Worm (Caenorhabditis elegans) whole organism, L4 larva: ENCODE measurements around the gene hlh-12.
"Not testable (repeated sequence)": the region's sequence is repeated elsewhere in the genome, so short reads cannot be mapped to it uniquely, and the experiment has no call there.

Source experiments
- F10B5.3 ChIP-seq: sonication (generic microtip); optimal IDR thresholded peaks from 2 replicates; lab custom pipeline; 2016; ENCODE audit warnings: mild to moderate bottlenecking, missing genetic modification characterization, missing compliant biosample characterization
- F26F4.8 ChIP-seq: fragments of 200-800 bp; sonication (Bioruptor generic); conservative IDR thresholded peaks from 2 replicates; pipeline ENCODE4 v1.3.6; 2022; ENCODE audit warnings: missing genetic modification characterization, missing compliant biosample characterization
- F37D6.2 ChIP-seq: sonication (generic microtip); optimal IDR thresholded peaks from 2 replicates; lab custom pipeline; 2016; ENCODE audit warnings: mild to moderate bottlenecking, missing genetic modification characterization, missing compliant biosample characterization
- T26A8.4 ChIP-seq: fragments of 200-800 bp; sonication (Bioruptor generic); IDR thresholded peaks from 2 replicates; pipeline ENCODE4 v1.3.6; 2022; ENCODE audit warnings: missing genetic modification characterization, missing compliant biosample characterization
- Y105C5A.15 ChIP-seq: fragments of 200-800 bp; sonication (Bioruptor generic); IDR thresholded peaks from 2 replicates; pipeline ENCODE4 v1.3.6; 2022; ENCODE audit warnings: missing genetic modification characterization, missing compliant biosample characterization
- ZK546.5 ChIP-seq, 2 experiments: sonication (generic microtip); optimal IDR thresholded peaks; 2 replicates each; lab custom pipeline; 2017; ENCODE audit warnings: missing biosample characterization in 2 of 2, missing genetic modification characterization in 2 of 2
- aly-2 ChIP-seq: sonication (generic microtip); optimal IDR thresholded peaks from 2 replicates; lab custom pipeline; 2018; ENCODE audit warnings: missing biosample characterization, missing genetic modification characterization
- ama-1 ChIP-seq: fragments of 150-350 bp; optimal IDR thresholded peaks from 2 replicates; lab custom pipeline; 2014; ENCODE audit warnings: inconsistent platforms, mixed read lengths
- attf-4 ChIP-seq: sonication (generic microtip); optimal IDR thresholded peaks from 3 replicates; lab custom pipeline; 2017; ENCODE audit warnings: missing biosample characterization, missing genetic modification characterization
- ceh-20 ChIP-seq: fragments of 200-800 bp; sonication (Bioruptor generic); IDR thresholded peaks from 2 replicates; pipeline ENCODE4 v1.3.6; 2022; ENCODE audit warnings: missing genetic modification reagents, missing genetic modification characterization, missing compliant biosample characterization
- ceh-28 ChIP-seq: fragments of 150-350 bp; optimal IDR thresholded peaks from 2 replicates; lab custom pipeline; 2014; ENCODE audit warnings: missing biosample characterization, missing genetic modification reagents, missing genetic modification characterization
- ceh-32 ChIP-seq: sonication (generic microtip); optimal IDR thresholded peaks from 2 replicates; lab custom pipeline; 2016; ENCODE audit warnings: mild to moderate bottlenecking, missing genetic modification characterization, missing compliant biosample characterization; ENCODE audit not compliant: poor library complexity
- ces-1 ChIP-seq: fragments of 150-350 bp; sonication (generic microtip); optimal IDR thresholded peaks from 4 replicates; lab custom pipeline; 2014; ENCODE audit warnings: missing biosample characterization, missing genetic modification reagents, missing genetic modification characterization
- ctbp-1 ChIP-seq: fragments of 200-800 bp; sonication (Bioruptor generic); IDR thresholded peaks from 2 replicates; pipeline ENCODE4 v1.3.6; 2022; ENCODE audit warnings: missing genetic modification reagents, missing genetic modification characterization, missing compliant biosample characterization
- daf-12 ChIP-seq: fragments of 150-350 bp; optimal IDR thresholded peaks from 2 replicates; lab custom pipeline; 2014; ENCODE audit warnings: missing biosample characterization, missing genetic modification reagents, missing genetic modification characterization
- dmd-6 ChIP-seq: fragments of 200-800 bp; sonication (Bioruptor generic); IDR thresholded peaks from 2 replicates; pipeline ENCODE4 v1.3.6; 2022; ENCODE audit warnings: missing genetic modification reagents, missing genetic modification characterization, missing compliant biosample characterization
- egl-27 ChIP-seq: sonication (generic microtip); optimal IDR thresholded peaks from 3 replicates; lab custom pipeline; 2017; ENCODE audit warnings: missing biosample characterization, missing genetic modification reagents, missing genetic modification characterization
- fkh-10 ChIP-seq: fragments of 150-350 bp; optimal IDR thresholded peaks from 2 replicates; lab custom pipeline; 2014; ENCODE audit warnings: missing biosample characterization, missing genetic modification reagents, missing genetic modification characterization
- fos-1 ChIP-seq: fragments of 150-350 bp; optimal IDR thresholded peaks from 2 replicates; lab custom pipeline; 2014; ENCODE audit warnings: missing biosample characterization, missing genetic modification characterization
- gei-8 ChIP-seq: fragments of 200-800 bp; sonication (Bioruptor generic); optimal IDR thresholded peaks from 2 replicates; lab custom pipeline; 2018; ENCODE audit warnings: mild to moderate bottlenecking, missing genetic modification characterization, missing compliant biosample characterization
- hlh-11 ChIP-seq: fragments of 200-800 bp; sonication (Bioruptor generic); optimal IDR thresholded peaks from 2 replicates; lab custom pipeline; 2018; ENCODE audit warnings: mild to moderate bottlenecking, missing genetic modification characterization, missing compliant biosample characterization
- hlh-30 ChIP-seq: sonication (generic microtip); optimal IDR thresholded peaks from 2 replicates; lab custom pipeline; 2017; ENCODE audit warnings: antibody characterized with exemption, mild to moderate bottlenecking, missing genetic modification characterization, missing compliant biosample characterization; ENCODE audit not compliant: insufficient read depth
- lim-7 ChIP-seq: fragments of 200-800 bp; sonication (Bioruptor generic); IDR thresholded peaks from 2 replicates; pipeline ENCODE4 v1.3.6; 2022; ENCODE audit warnings: missing genetic modification characterization, missing compliant biosample characterization
- lin-1 ChIP-seq: fragments of 200-800 bp; sonication (Bioruptor generic); IDR thresholded peaks from 2 replicates; pipeline ENCODE4 v1.3.6; 2022; ENCODE audit warnings: missing genetic modification reagents, missing genetic modification characterization, missing compliant biosample characterization
- lin-38 ChIP-seq: fragments of 200-800 bp; sonication (Bioruptor generic); IDR thresholded peaks from 2 replicates; pipeline ENCODE4 v1.3.6; 2022; ENCODE audit warnings: missing genetic modification reagents, missing genetic modification characterization, missing compliant biosample characterization
- mdl-1 ChIP-seq, 2 experiments: fragments of 150-350 bp in 1 of 2; sonication (generic microtip) in 1 of 2; optimal IDR thresholded peaks; 2 replicates each; lab custom pipeline; 2014 to 2017; ENCODE audit warnings: missing biosample characterization in 2 of 2, missing genetic modification characterization in 2 of 2
- mdt-29 ChIP-seq: fragments of 200-800 bp; sonication (Bioruptor generic); IDR thresholded peaks from 2 replicates; pipeline ENCODE4 v1.3.6; 2022; ENCODE audit warnings: missing genetic modification reagents, missing genetic modification characterization, missing compliant biosample characterization
- mes-2 ChIP-seq: sonication (generic microtip); optimal IDR thresholded peaks from 2 replicates; lab custom pipeline; 2016; ENCODE audit warnings: missing genotype, mild to moderate bottlenecking, missing genetic modification characterization, missing compliant biosample characterization; ENCODE audit not compliant: poor library complexity, severe bottlenecking
- mxl-3 ChIP-seq: fragments of 200-800 bp; sonication (Bioruptor generic); optimal IDR thresholded peaks from 2 replicates; lab custom pipeline; 2018; ENCODE audit warnings: mild to moderate bottlenecking, missing genetic modification characterization, missing compliant biosample characterization
- nhr-11 ChIP-seq: fragments of 150-350 bp; optimal IDR thresholded peaks from 2 replicates; lab custom pipeline; 2014; ENCODE audit warnings: missing biosample characterization, missing genetic modification characterization
- nhr-28 ChIP-seq: fragments of 150-350 bp; optimal IDR thresholded peaks from 2 replicates; lab custom pipeline; 2014; ENCODE audit warnings: missing biosample characterization, missing genetic modification characterization
- nhr-6 ChIP-seq: fragments of 150-350 bp; optimal IDR thresholded peaks from 2 replicates; lab custom pipeline; 2014; ENCODE audit warnings: missing biosample characterization, missing genetic modification characterization
- pha-4 ChIP-seq, 2 experiments: fragments of 150-350 bp in 1 of 2; fragments of 200-800 bp in 1 of 2; sonication (Bioruptor generic) in 1 of 2; IDR thresholded peaks in 1 of 2; optimal IDR thresholded peaks in 1 of 2; 2 replicates each; pipeline versions ENCODE4 v1.3.6 to Lab custom; 2014 to 2022; ENCODE audit warnings: missing genetic modification characterization in 2 of 2, missing genetic modification reagents in 2 of 2, missing biosample characterization in 1 of 2, missing compliant biosample characterization in 1 of 2
- sdz-12 ChIP-seq: fragments of 200-800 bp; sonication (Bioruptor generic); optimal IDR thresholded peaks from 2 replicates; lab custom pipeline; 2018; ENCODE audit warnings: mild to moderate bottlenecking, missing genetic modification characterization, missing compliant biosample characterization
- snpc-1.2 ChIP-seq: fragments of 200-800 bp; sonication (Bioruptor generic); IDR thresholded peaks from 2 replicates; pipeline ENCODE4 v1.3.6; 2022; ENCODE audit warnings: missing genetic modification reagents, missing genetic modification characterization, missing compliant biosample characterization
- snpc-4 ChIP-seq: fragments of 150-350 bp; optimal IDR thresholded peaks from 2 replicates; lab custom pipeline; 2014; ENCODE audit warnings: missing biosample characterization, missing genetic modification characterization
- unc-130 ChIP-seq: sonication (generic microtip); optimal IDR thresholded peaks from 2 replicates; lab custom pipeline; 2016; ENCODE audit warnings: missing genetic modification reagents, missing genetic modification characterization, missing compliant biosample characterization
- unc-39 ChIP-seq: sonication (generic microtip); optimal IDR thresholded peaks from 2 replicates; lab custom pipeline; 2017; ENCODE audit warnings: missing biosample characterization, missing genetic modification characterization
- vab-7 ChIP-seq: fragments of 200-800 bp; sonication (Bioruptor generic); IDR thresholded peaks from 2 replicates; pipeline ENCODE4 v1.3.6; 2022; ENCODE audit warnings: missing genetic modification reagents, missing genetic modification characterization, missing compliant biosample characterization
- zag-1 ChIP-seq: fragments of 150-350 bp; optimal IDR thresholded peaks from 2 replicates; lab custom pipeline; 2014; ENCODE audit warnings: missing biosample characterization, missing genetic modification characterization
- zip-2 ChIP-seq: fragments of 150-350 bp; optimal IDR thresholded peaks from 2 replicates; lab custom pipeline; 2014; ENCODE audit warnings: missing biosample characterization, missing genetic modification characterization
- ztf-11 ChIP-seq: fragments of 150-350 bp; optimal IDR thresholded peaks from 2 replicates; lab custom pipeline; 2014; ENCODE audit warnings: missing biosample characterization, missing genetic modification characterization
- ztf-7 ChIP-seq: fragments of 150-350 bp; optimal IDR thresholded peaks from 2 replicates; lab custom pipeline; 2014; ENCODE audit warnings: missing biosample characterization, missing genetic modification characterization

Gene hlh-12

DNA sequence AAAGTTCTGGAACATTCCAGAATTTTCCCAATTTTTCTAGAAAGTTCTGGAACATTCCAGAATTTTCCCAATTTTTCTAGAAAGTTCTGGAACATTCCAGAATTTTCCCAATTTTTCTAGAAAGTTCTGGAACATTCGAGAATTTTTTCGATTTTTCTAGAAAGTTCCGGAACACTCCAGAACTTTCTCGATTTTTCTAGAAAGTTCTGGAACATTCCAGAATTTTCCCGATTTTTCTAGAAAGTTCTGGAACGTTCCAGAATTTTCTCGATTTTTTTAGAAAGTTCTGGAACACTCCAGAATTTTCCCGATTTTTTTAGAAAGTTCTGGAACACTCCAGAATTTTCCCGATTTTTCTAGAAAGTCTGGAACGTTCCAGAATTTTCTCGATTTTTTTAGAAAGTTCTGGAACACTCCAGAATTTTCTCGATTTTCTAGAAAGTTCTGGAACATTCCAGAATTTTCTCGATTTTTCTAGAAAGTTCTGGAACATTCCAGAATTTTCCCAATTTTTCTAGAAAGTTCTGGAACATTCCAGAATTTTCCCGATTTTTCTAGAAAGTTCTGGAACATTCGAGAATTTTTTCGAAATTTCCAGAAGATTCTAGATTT lies 10.4 kb downstream of the hlh-12 start:
- TF ChIP-seq vab-7 (GFP tag; lab: Robert Waterston, UW): peak; percentile 46; the same call in 1 of the 2 replicates
- 0 out of 2 replicates have a peak, but pooled peaks have one; percentile 42 for TF ChIP-seq lim-7 (GFP tag; lab: Robert Waterston, UW)
- TF ChIP-seq F26F4.8 (GFP tag; lab: Robert Waterston, UW): 0 out of 2 replicates have a peak, but pooled peaks have one; percentile 7
- peak; percentile 73; the same call in 1 of the 2 replicates for TF ChIP-seq Y105C5A.15 (GFP tag; lab: Robert Waterston, UW)
- TF ChIP-seq mdt-29 (GFP tag; lab: Robert Waterston, UW): peak; percentile 79
- 0 out of 2 replicates have a peak, but pooled peaks have one; percentile 8 for TF ChIP-seq lin-1 (GFP tag; lab: Robert Waterston, UW)
- 0 out of 2 replicates have a peak, but pooled peaks have one; percentile 6 for TF ChIP-seq pha-4 (GFP tag; IDR thresholded peaks at IDR 0.05; lab: Robert Waterston, UW)
- not testable (repeated sequence) for TF ChIP-seq pha-4 (tag; optimal IDR thresholded peaks at IDR 0.05; lab: Kevin White, UChicago)

DNA sequence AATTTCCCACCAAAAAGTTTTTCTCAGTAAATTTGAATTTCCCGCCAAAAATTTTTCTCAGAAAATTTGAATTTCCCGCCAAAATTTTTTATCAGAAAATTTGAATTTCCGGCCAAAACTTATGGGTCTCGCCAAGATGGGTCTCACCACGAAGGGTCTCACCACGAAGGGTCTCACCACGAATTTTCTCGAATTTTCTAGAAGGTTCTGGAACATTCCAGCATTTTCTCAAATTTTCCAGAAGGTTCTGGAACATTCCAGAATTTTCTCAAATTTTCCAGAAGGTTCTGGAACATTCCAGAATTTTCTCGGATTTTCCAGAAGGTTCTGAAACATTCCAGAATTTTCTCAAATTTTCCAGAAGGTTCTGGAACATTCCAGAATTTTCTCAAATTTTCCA lies 11.9 kb downstream of the hlh-12 start:
- 0 out of 2 replicates have a peak, but pooled peaks have one; percentile 27 for TF ChIP-seq snpc-1.2 (GFP tag; lab: Robert Waterston, UW)

DNA sequence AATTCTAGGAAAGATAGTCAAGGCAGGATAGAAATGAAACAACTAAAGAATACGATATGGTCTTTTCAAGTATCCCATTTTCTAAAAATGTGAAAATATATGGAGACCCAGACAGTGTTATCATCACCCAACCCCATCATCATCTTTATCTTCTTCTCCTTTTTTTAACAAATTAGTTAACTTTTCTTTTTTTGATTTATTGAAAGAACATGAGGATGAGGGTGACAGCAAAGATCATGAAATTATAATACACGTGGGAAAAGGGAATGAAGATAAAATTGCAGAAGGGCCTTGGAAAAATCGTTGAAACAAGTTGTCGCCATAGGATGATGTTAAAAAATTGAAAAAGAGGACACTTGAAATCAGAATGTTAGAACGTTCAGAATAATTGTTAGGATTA lies 15.1 kb downstream of the hlh-12 start:
- TF ChIP-seq nhr-28 (tag; lab: Kevin White, UChicago): peak; percentile 40
- TF ChIP-seq mdl-1 (tag; optimal IDR thresholded peaks at IDR 0.05; lab: Kevin White, UChicago): peak in 1 of 2 experiments; percentile 63
- peak; percentile 19; the same call in 1 of the 2 replicates for TF ChIP-seq dmd-6
- peak; percentile 22 for TF ChIP-seq hlh-30
- no peak for TF ChIP-seq F10B5.3 (tag; lab: Kevin White, UChicago)
- TF ChIP-seq nhr-6: no peak
- no peak for TF ChIP-seq aly-2 (tag; lab: Kevin White, UChicago)

DNA sequence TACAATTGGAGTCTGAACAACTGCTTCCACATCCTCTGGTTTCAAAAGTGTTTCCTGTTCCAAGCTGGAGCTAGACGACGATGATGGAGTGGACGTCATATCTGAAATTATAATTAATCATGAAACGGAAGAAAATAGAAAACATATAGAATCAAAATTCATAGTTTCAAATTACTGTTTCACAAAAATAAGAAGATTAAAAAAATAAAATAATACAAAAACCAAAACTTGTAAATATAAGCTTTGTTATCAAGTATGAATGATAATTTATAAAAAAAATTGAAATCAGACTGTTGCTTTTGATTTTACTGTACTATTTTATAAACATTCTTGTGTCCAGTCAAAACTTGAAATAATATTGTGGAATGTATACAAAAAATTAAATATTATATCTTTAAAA lies 15.5 kb downstream of the hlh-12 start, which contains the start of gene str-176:
TSS of gene str-176 (minus strand) at position 101 of the 400 bp plus-strand sequence.
- TF ChIP-seq F37D6.2 (no peak), mes-2 (tag; lab: Kevin White, UChicago) (no peak), gei-8 (GFP tag; lab: Kevin White, UChicago) (no peak), unc-39 (tag; lab: Kevin White, UChicago) (no peak), T26A8.4 (GFP tag; lab: Robert Waterston, UW) (no peak), ztf-7 (tag; lab: Kevin White, UChicago) (no peak), sdz-12 (GFP tag; lab: Kevin White, UChicago) (no peak), egl-27 (tag; lab: Kevin White, UChicago) (no peak), ceh-28 (tag; lab: Kevin White, UChicago) (no peak), hlh-11 (tag; lab: Kevin White, UChicago) (no peak), snpc-4 (tag; lab: Kevin White, UChicago) (no peak), ztf-11 (tag; lab: Kevin White, UChicago) (no peak), ama-1 (lab: Kevin White, UChicago) (no peak), pha-4 (GFP tag; IDR thresholded peaks at IDR 0.05; lab: Robert Waterston, UW) (no peak), pha-4 (tag; optimal IDR thresholded peaks at IDR 0.05; lab: Kevin White, UChicago) (no peak), unc-130 (no peak), zag-1 (no peak), lin-38 (GFP tag; lab: Robert Waterston, UW) (no peak)

DNA sequence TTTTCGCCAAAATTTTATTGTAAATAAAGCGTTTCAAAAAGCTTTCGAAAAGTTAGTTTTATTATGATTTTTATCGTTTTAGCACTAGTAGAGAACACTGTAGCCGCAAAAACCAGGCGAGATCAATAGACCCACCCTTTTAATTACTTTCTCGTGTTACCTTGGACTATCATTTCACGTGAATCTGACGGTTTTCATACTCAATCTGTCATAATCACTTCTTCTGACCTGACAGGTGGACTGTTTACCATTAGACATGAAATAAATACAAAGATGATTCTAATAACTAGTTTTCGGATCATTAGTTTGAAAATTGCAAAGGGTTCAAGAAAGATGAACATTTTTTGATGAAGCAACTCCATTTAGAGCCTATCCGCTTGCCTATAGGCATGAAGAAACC lies 16.2 kb downstream of the hlh-12 start:
- 0 out of 2 replicates have a peak, but pooled peaks have one; percentile 9 for TF ChIP-seq dmd-6
- TF ChIP-seq fkh-10 (GFP tag; lab: Kevin White, UChicago): no peak
- no peak for TF ChIP-seq ces-1 (GFP tag; lab: Kevin White, UChicago)
- TF ChIP-seq nhr-28 (tag; lab: Kevin White, UChicago): peak; percentile 68
- peak; percentile 60; the same call in 1 of the 2 replicates for TF ChIP-seq ceh-20 (GFP tag; lab: Robert Waterston, UW)
- no peak for TF ChIP-seq mxl-3
- TF ChIP-seq ctbp-1 (GFP tag; lab: Robert Waterston, UW): no peak
- no peak for TF ChIP-seq ceh-32 (tag; lab: Kevin White, UChicago)
- TF ChIP-seq ZK546.5 (tag; optimal IDR thresholded peaks at IDR 0.05; lab: Kevin White, UChicago): no peak
- no peak for TF ChIP-seq daf-12 (tag; lab: Kevin White, UChicago)
- TF ChIP-seq nhr-11 (tag; lab: Kevin White, UChicago): no peak
- no peak for TF ChIP-seq fos-1 (tag; lab: Kevin White, UChicago)
- no peak for TF ChIP-seq attf-4 (tag; lab: Kevin White, UChicago)
- peak; percentile 24 for TF ChIP-seq hlh-11 (tag; lab: Kevin White, UChicago)
- TF ChIP-seq mdl-1 (tag; optimal IDR thresholded peaks at IDR 0.05; lab: Kevin White, UChicago): peak in 1 of 2 experiments; percentile 84
- TF ChIP-seq sdz-12 (GFP tag; lab: Kevin White, UChicago): no peak
- TF ChIP-seq zip-2 (tag; lab: Kevin White, UChicago): no peak
